Worm (Caenorhabditis elegans) whole organism, midembryonic: Measurements from ENCODE around the gene dyrb-1.

ENCODE experiments used
- T22C8.4 ChIP-seq: fragments of 200-800 bp; sonication (Bioruptor generic); IDR thresholded peaks from 2 replicates; pipeline ENCODE4 v1.3.6; 2022; ENCODE audit warnings: missing genetic modification characterization, missing compliant biosample characterization
- flt-1 ChIP-seq: fragments of 200-800 bp; sonication (Bioruptor generic); IDR thresholded peaks from 2 replicates; pipeline ENCODE4 v1.3.6; 2022; ENCODE audit warnings: missing genetic modification characterization, missing compliant biosample characterization
- klf-2 ChIP-seq: fragments of 200-800 bp; sonication (Bioruptor generic); conservative IDR thresholded peaks from 2 replicates; pipeline ENCODE4 v1.3.6; 2022; ENCODE audit warnings: missing genetic modification reagents, missing genetic modification characterization, missing compliant biosample characterization
- med-1 ChIP-seq: sonication (generic microtip); optimal IDR thresholded peaks from 2 replicates; lab custom pipeline; 2017; ENCODE audit warnings: missing genetic modification characterization, mild to moderate bottlenecking, missing compliant biosample characterization, antibody characterized with exemption, missing genetic modification reagents; ENCODE audit not compliant: insufficient read depth
- ref-1 ChIP-seq: fragments of 200-800 bp; sonication (Bioruptor generic); conservative IDR thresholded peaks from 2 replicates; pipeline ENCODE4 v1.3.6; 2022; ENCODE audit warnings: missing genetic modification reagents, missing genetic modification characterization, missing compliant biosample characterization
- tab-1 ChIP-seq: fragments of 200-800 bp; sonication (Bioruptor generic); IDR thresholded peaks from 2 replicates; pipeline ENCODE4 v1.3.6; 2022; ENCODE audit warnings: missing genetic modification characterization, missing compliant biosample characterization
- ztf-23 ChIP-seq: fragments of 200-800 bp; sonication (Bioruptor generic); IDR thresholded peaks from 2 replicates; pipeline ENCODE4 v1.3.6; 2022; ENCODE audit warnings: missing genetic modification reagents, missing genetic modification characterization, missing compliant biosample characterization
- ztf-29 ChIP-seq: fragments of 200-800 bp; sonication (Bioruptor generic); IDR thresholded peaks from 2 replicates; pipeline ENCODE4 v1.3.6; 2022; ENCODE audit warnings: missing genetic modification reagents, missing genetic modification characterization, missing compliant biosample characterization

ce11 chrII:9108443-9108842 lies 1.5 kb upstream of the dyrb-1 start, which contains the start of gene dnj-23:
- no peak for TF ChIP-seq flt-1 (GFP tag; lab: Robert Waterston, UW)
- no peak for TF ChIP-seq ztf-29
- TF ChIP-seq T22C8.4 (GFP tag; lab: Robert Waterston, UW), result no peak
- no peak for TF ChIP-seq klf-2
- TF ChIP-seq tab-1 (GFP tag; lab: Robert Waterston, UW), result no peak
- TF ChIP-seq ztf-23 (GFP tag; lab: Robert Waterston, UW), result no peak
- TF ChIP-seq med-1 (GFP tag; lab: Kevin White, UChicago), result no peak
- no peak for TF ChIP-seq ref-1 (GFP tag; lab: Robert Waterston, UW)
